Fruit fly (Drosophila melanogaster) S2 (cell line): ENCODE measurements around the gene Nup37.
A peak's percentile ranks its signal among the peaks of the same experiment; 100 is the strongest.

Experiments used
- CG8478 ChIP-seq: fragments of >200 bp; optimal IDR thresholded peaks from 2 replicates; lab custom pipeline; 2018
- CTCF ChIP-seq, 2 experiments: fragments of >200 bp; optimal IDR thresholded peaks; 2 replicates each; lab custom pipeline; 2018

Nup37 gene

dm6 chr3R:25235362-25235761 lies 12.1 kb upstream of the Nup37 start, which contains the start of gene Sil1:
Sil1 (minus strand) TSS chr3R:25235529.
- TF ChIP-seq CG8478 (no peak), CTCF (optimal IDR thresholded peaks at IDR 0.05; lab: Kevin White, UChicago) (peak in 1 of 2 experiments; percentile 8)

DNA sequence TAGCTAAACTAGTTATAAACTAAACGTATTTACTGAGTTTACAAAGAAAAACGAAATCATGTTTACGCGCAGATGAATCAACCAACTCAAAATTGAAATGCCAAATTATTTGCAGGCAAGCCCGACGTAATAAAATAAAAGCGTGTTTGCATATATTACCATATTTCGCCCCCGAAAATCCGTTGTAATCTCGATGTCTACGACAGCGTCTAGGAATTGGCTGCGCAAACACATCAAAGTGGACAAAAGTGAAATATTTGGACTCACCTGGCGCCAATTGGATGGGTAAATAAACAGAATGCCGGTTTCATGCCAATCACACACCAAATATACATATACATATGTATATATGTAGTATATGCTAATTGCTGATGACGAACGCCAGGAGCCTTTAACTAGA lies 11.3 kb upstream of the Nup37 start:
- TF ChIP-seq CG8478 = no peak
- TF ChIP-seq CTCF (optimal IDR thresholded peaks at IDR 0.05; lab: Kevin White, UChicago) = no peak

dm6 chr3R:25237314-25237713 lies 10.1 kb upstream of the Nup37 start, which contains the start of gene Jhbp7:
Jhbp7 (plus strand) TSS chr3R:25237614.
- no peak for TF ChIP-seq CTCF (optimal IDR thresholded peaks at IDR 0.05; lab: Kevin White, UChicago)
- TF ChIP-seq CG8478 = no peak

dm6 chr3R:25238771-25239700 lies 8.4 kb upstream of the Nup37 start:
- no peak for TF ChIP-seq CTCF (optimal IDR thresholded peaks at IDR 0.05; lab: Kevin White, UChicago)
- no peak for TF ChIP-seq CG8478

dm6 chr3R:25239880-25240279 lies 7.6 kb upstream of the Nup37 start, which contains the start of gene to:
to (plus strand) TSS chr3R:25240180.
- TF ChIP-seq CTCF (optimal IDR thresholded peaks at IDR 0.05; lab: Kevin White, UChicago) (no peak), CG8478 (no peak)

DNA sequence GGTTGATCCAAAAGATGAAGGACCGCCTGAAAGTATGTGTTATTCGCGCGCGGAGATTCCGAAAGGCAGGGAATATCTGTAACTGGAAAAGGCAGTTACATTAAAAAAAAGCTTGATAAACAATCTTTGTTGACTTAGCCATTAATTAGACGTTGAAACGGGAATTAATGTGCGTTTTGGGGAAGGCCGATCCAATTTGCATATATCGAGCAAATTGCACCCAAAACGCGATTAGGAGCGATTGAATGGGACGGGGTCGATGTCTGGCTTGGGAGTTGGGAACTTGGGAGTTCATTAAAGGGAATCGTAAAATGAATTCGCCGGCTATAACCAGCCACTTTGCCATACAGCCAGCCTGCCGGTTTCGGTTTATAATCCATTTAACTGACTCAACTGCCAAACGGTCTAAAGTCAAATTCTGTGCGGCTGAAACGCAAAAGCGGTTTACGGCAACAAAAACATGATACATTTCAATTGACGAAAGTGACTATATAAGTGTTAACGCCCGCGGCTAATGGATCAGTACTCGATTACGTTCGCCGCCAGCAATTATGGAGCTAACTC lies 5.9 kb upstream of the Nup37 start, which contains the start of gene CG11854:
Gene CG11854 (plus strand): TSS at position 514 of the 564 bp plus-strand sequence.
- TF ChIP-seq CTCF (optimal IDR thresholded peaks at IDR 0.05; lab: Kevin White, UChicago) (no peak), CG8478 (no peak)

DNA sequence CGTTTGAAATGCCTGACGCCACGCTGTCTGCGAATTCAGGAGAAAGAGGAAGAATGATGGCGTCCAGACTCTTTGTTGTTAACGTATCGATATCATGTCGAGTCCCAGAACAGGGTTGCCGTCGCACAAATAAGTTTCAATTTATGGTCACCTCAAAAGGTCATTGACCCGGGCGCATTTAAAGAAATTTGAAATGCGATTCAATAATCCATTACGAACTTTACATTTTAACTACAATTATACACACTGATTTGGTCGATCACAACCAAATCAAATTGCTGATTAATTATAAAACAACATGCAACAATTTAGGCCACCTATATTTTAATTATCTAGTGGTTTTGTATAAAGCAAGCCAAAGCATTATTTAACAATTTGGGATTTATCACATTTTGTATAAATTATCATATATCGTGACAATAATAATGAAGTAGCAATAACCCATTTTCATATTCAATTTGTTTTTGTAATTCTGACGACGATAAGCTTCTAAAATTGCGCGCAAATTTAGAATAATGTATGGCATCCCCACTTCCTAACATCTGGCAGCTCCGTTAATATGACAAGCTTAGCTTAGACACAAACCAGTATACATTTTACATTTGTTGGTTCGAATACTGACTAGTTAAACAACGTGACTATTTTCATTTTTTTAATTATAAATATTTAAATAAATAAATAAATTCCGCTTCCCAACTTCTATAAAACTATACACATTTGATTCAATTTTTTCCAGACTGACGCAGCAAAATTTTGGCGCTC lies 2.2 kb upstream of the Nup37 start, which contains the start of gene bam:
Gene bam (minus strand): TSS at position 58 of the 762 bp plus-strand sequence.
- TF ChIP-seq CTCF (optimal IDR thresholded peaks at IDR 0.05; lab: Kevin White, UChicago) = peak; percentile 34 to 61
- TF ChIP-seq CG8478 = no peak

dm6 chr3R:25249145-25250141 lies 2.0 kb downstream of the Nup37 start, which contains the start of gene Nup358:
Nup358 (plus strand) TSS chr3R:25249348.
- TF ChIP-seq CTCF (optimal IDR thresholded peaks at IDR 0.05; lab: Kevin White, UChicago) (peak; percentile 8 to 30), CG8478 (no peak)

DNA sequence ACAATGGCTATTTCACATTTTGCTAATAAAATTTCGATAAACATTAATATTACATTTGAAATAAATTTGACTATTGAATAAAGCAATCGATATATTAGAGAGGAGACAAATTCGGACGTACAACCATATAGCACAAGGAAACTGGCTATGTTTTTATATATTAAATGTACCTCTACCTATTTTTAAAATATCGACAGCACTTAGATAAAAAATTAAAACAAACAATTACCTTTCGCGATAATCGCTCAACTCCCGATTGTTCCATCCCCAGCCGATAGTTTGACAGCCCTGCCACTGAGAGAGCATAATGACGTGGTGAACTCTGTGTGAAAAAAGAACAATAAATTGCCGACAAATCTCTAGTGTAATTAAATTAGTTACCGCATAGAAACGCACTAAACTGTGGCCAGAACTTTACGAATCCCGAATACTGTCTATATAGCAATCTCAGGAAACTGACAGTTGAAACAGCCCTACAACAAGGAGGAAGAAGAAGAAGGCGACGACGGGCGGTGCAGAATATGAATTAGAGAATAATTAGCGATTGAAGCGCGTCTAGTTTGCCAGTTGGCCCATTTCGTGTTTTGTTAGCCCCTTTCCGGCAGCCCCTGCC lies 11.3 kb downstream of the Nup37 start, which contains the start of gene CG11857:
Gene CG11857 (plus strand): TSS at position 271 of the 613 bp plus-strand sequence.
- TF ChIP-seq CTCF (optimal IDR thresholded peaks at IDR 0.05; lab: Kevin White, UChicago) (peak; percentile 7 to 17), CG8478 (no peak)

- TF ChIP-seq CG8478 (no peak), CTCF (optimal IDR thresholded peaks at IDR 0.05; lab: Kevin White, UChicago) (no peak)
Measured at dm6 chr3R:25260670-25261069, 13.2 kb downstream of the Nup37 start.

DNA sequence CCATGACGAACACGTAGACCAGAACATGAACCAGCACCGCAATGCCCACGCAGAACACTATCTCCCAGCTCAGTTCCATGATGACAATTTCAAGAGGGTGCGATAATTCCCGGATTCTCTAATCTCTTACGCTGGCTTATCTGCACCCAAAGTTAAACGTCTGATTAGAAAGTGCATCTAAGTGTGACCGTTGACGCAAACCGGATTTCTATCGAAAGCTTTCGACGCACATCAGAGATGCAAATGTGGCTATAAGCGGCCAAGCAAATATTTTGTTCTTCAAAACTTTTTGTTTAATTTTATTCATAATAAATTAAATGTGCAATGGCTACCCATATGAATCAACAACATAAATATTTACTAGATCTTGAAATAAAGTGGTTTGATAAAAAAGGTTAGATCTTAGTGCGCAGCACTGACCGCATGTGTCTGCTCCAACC lies 14.9 kb downstream of the Nup37 start, which contains the start of the genes Kdsr and CG11858:
Gene Kdsr (minus strand): TSS at position 177 of the 440 bp plus-strand sequence.
Gene CG11858 (plus strand): TSS at position 420 of the 440 bp plus-strand sequence.
- TF ChIP-seq CG8478 = no peak
- no peak for TF ChIP-seq CTCF (optimal IDR thresholded peaks at IDR 0.05; lab: Kevin White, UChicago)

DNA sequence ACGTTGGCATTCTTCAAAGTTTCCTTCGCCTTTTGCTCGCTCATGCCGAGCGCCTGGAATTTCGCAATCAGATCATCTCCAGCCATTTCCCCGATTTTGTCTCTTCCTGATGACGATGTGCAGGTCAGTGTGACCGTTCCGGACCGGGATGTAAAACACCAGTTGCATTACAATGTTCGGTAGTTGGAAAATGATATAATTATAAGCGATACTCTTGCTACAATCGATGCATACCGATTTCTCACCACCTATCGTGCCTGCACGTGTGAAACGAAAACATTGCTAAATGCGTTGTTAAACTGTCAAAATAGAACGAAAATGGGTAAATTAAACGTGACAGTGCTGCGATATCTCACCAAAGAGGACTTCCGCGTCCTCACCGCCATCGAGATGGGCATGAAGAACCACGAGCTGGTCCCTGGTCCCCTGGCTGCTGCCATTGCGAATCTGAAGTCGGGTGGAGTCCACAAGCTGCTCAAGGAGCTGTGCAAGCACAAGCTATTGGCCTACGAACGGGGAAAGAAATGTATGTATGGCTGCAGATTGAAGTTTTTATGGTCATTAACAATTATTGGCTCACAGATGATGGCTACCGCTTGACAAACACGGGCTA lies 18.2 kb downstream of the Nup37 start, which contains the start of the genes GlnRS and RIOK2:
Gene GlnRS (minus strand): TSS at position 133 of the 613 bp plus-strand sequence.
Gene RIOK2 (plus strand): TSS at position 256 of the 613 bp plus-strand sequence.
- TF ChIP-seq CG8478 = no peak
- TF ChIP-seq CTCF (optimal IDR thresholded peaks at IDR 0.05; lab: Kevin White, UChicago) = peak; percentile 0 to 51
